Worm (Caenorhabditis elegans) whole organism, early embryonic: ENCODE measurements around the gene str-205.

Experiments used
- ama-1 ChIP-seq: fragments of 150-350 bp; optimal IDR thresholded peaks from 2 replicates; lab custom pipeline; 2014
- pes-1 ChIP-seq: fragments of 200-800 bp; sonication (Bioruptor generic); IDR thresholded peaks from 2 replicates; pipeline ENCODE4 v1.3.6; 2022; ENCODE audit warnings: missing genetic modification reagents, missing genetic modification characterization, missing compliant biosample characterization

- TF ChIP-seq ama-1 (no peak), pes-1 (GFP tag; lab: Robert Waterston, UW) (no peak)
Observed at ce11 chrV:4948635-4949034, 18.9 kb upstream of the str-205 start, which contains the start of gene str-209.
